Worm (Caenorhabditis elegans) whole organism, young adult: Measurements from ENCODE around the gene eif-1.A.

Experiments used
- F22D6.2 ChIP-seq: sonication (generic microtip); optimal IDR thresholded peaks from 2 replicates; lab custom pipeline; 2016; ENCODE audit warnings: mild to moderate bottlenecking, missing genetic modification characterization, missing compliant biosample characterization
- F39B2.1 ChIP-seq: fragments of 200-800 bp; sonication (Bioruptor generic); IDR thresholded peaks from 2 replicates; pipeline ENCODE4 v1.3.6; 2022; ENCODE audit warnings: missing genetic modification reagents, missing genetic modification characterization, missing compliant biosample characterization
- F57A8.1 ChIP-seq: fragments of 200-800 bp; sonication (Bioruptor generic); optimal IDR thresholded peaks from 2 replicates; lab custom pipeline; 2018; ENCODE audit warnings: mild to moderate bottlenecking, missing genetic modification characterization, moderate library complexity, missing compliant biosample characterization
- ets-4 ChIP-seq: fragments of 200-800 bp; sonication (Bioruptor generic); optimal IDR thresholded peaks from 2 replicates; lab custom pipeline; 2018; ENCODE audit warnings: mild to moderate bottlenecking, missing genetic modification characterization, missing compliant biosample characterization
- mel-28 ChIP-seq: sonication (generic microtip); optimal IDR thresholded peaks from 2 replicates; lab custom pipeline; 2016; ENCODE audit warnings: borderline replicate concordance, mild to moderate bottlenecking, missing genetic modification characterization, missing compliant biosample characterization
- nfya-1 ChIP-seq: sonication (generic microtip); optimal IDR thresholded peaks from 2 replicates; lab custom pipeline; 2017; ENCODE audit warnings: antibody characterized with exemption, missing compliant biosample characterization, missing genetic modification characterization, borderline replicate concordance; ENCODE audit not compliant: insufficient read depth
- unc-62 ChIP-seq: fragments of 150-350 bp; optimal IDR thresholded peaks from 2 replicates; lab custom pipeline; 2014; ENCODE audit warnings: missing biosample characterization, missing genetic modification reagents, missing genetic modification characterization
- ztf-18 ChIP-seq: sonication (generic microtip); optimal IDR thresholded peaks from 2 replicates; lab custom pipeline; 2016; ENCODE audit warnings: missing genotype, mild to moderate bottlenecking, missing genetic modification characterization, missing compliant biosample characterization
- ztf-26 ChIP-seq: sonication (generic microtip); optimal IDR thresholded peaks from 2 replicates; lab custom pipeline; 2017; ENCODE audit warnings: missing genetic modification characterization, missing compliant biosample characterization

- TF ChIP-seq F22D6.2 (tag; lab: Kevin White, UChicago) (no peak), ztf-26 (tag; lab: Kevin White, UChicago) (no peak), unc-62 (GFP tag; lab: Kevin White, UChicago) (no peak), ztf-18 (tag; lab: Kevin White, UChicago) (no peak), F57A8.1 (GFP tag; lab: Kevin White, UChicago) (no peak), mel-28 (tag; lab: Kevin White, UChicago) (no peak), nfya-1 (no peak), F39B2.1 (GFP tag; lab: Robert Waterston, UW) (no peak), ets-4 (no peak)
These were observed 46.9 kb upstream of the eif-1.A start, which contains the start of gene Y17G9B.2 for ce11 chrIV:4763844-4764243.
